Worm (Caenorhabditis elegans) whole organism, L1 larva: Measurements from ENCODE around the gene timm-17B.2.

Source experiments
- C04F5.9 ChIP-seq: sonication (generic microtip); optimal IDR thresholded peaks from 2 replicates; lab custom pipeline; 2016; ENCODE audit warnings: missing genetic modification characterization, missing compliant biosample characterization
- Y116A8C.19 ChIP-seq: sonication (generic microtip); optimal IDR thresholded peaks from 2 replicates; lab custom pipeline; 2016; ENCODE audit warnings: missing compliant biosample characterization, missing genetic modification characterization, borderline replicate concordance
- aha-1 ChIP-seq: fragments of 150-350 bp; optimal IDR thresholded peaks from 2 replicates; lab custom pipeline; 2014; ENCODE audit warnings: missing biosample characterization, missing genetic modification characterization
- ama-1 ChIP-seq: fragments of 150-350 bp; optimal IDR thresholded peaks from 2 replicates; lab custom pipeline; 2014
- ceh-63 ChIP-seq: fragments of 200-800 bp; sonication (Bioruptor generic); optimal IDR thresholded peaks from 2 replicates; lab custom pipeline; 2018; ENCODE audit warnings: mild to moderate bottlenecking, missing genetic modification characterization, missing compliant biosample characterization
- ceh-88 ChIP-seq: fragments of 200-800 bp; sonication (Bioruptor generic); IDR thresholded peaks from 2 replicates; pipeline ENCODE4 v1.3.6; 2022; ENCODE audit warnings: missing genetic modification characterization, missing compliant biosample characterization
- dsc-1 ChIP-seq: sonication (generic microtip); optimal IDR thresholded peaks from 2 replicates; lab custom pipeline; 2016; ENCODE audit warnings: mild to moderate bottlenecking, missing genetic modification characterization, missing compliant biosample characterization
- efl-1 ChIP-seq, 4 experiments: fragments of 150-350 bp; optimal IDR thresholded peaks in 3 of 4; peaks in 1 of 4; 1 replicate in 1 of 4; 2 replicates in 3 of 4; lab custom pipeline; 2014; ENCODE audit warnings: missing biosample characterization in 2 of 4, missing genetic modification characterization in 2 of 4, missing genetic modification reagents in 2 of 4
- egl-13 ChIP-seq: sonication (generic microtip); optimal IDR thresholded peaks from 2 replicates; lab custom pipeline; 2016; ENCODE audit warnings: missing genotype, missing genetic modification reagents, missing genetic modification characterization, missing compliant biosample characterization
- elt-2 ChIP-seq: sonication (generic microtip); optimal IDR thresholded peaks from 2 replicates; lab custom pipeline; 2016; ENCODE audit warnings: missing genetic modification characterization, mild to moderate bottlenecking, inconsistent platforms, missing compliant biosample characterization, missing genetic modification reagents
- hlh-17 ChIP-seq: fragments of 200-800 bp; sonication (Bioruptor generic); optimal IDR thresholded peaks from 2 replicates; lab custom pipeline; 2018; ENCODE audit warnings: missing genetic modification characterization, mild to moderate bottlenecking, missing compliant biosample characterization, moderate library complexity, borderline replicate concordance
- hpl-2 ChIP-seq: fragments of 150-350 bp; optimal IDR thresholded peaks from 2 replicates; lab custom pipeline; 2014; ENCODE audit warnings: missing biosample characterization, missing genetic modification reagents, missing genetic modification characterization
- irx-1 ChIP-seq: sonication (generic microtip); optimal IDR thresholded peaks from 2 replicates; lab custom pipeline; 2016; ENCODE audit warnings: missing genetic modification characterization, missing compliant biosample characterization
- lin-14 ChIP-seq: fragments of 200-800 bp; sonication (Bioruptor generic); optimal IDR thresholded peaks from 2 replicates; lab custom pipeline; 2018; ENCODE audit warnings: mild to moderate bottlenecking, missing genetic modification characterization, moderate library complexity, missing compliant biosample characterization
- lin-15B ChIP-seq: fragments of 150-350 bp; sonication (generic microtip); optimal IDR thresholded peaks from 3 replicates; lab custom pipeline; 2014; ENCODE audit warnings: missing biosample characterization, missing genetic modification characterization
- lin-35 ChIP-seq, 2 experiments: fragments of 150-350 bp; optimal IDR thresholded peaks; 2 replicates each; lab custom pipeline; 2014; ENCODE audit warnings: missing biosample characterization in 2 of 2, missing genetic modification characterization in 2 of 2, missing genetic modification reagents in 2 of 2
- mab-9 ChIP-seq: fragments of 200-800 bp; sonication (Bioruptor generic); IDR thresholded peaks from 2 replicates; pipeline ENCODE4 v1.3.6; 2022; ENCODE audit warnings: missing genetic modification reagents, missing genetic modification characterization, missing compliant biosample characterization
- mdl-1 ChIP-seq, 2 experiments: fragments of 150-350 bp; optimal IDR thresholded peaks; 2 replicates each; lab custom pipeline; 2014 to 2017; ENCODE audit warnings: missing biosample characterization in 2 of 2, missing genetic modification characterization in 2 of 2, inconsistent platforms in 1 of 2
- mef-2 ChIP-seq: fragments of 150-350 bp; optimal IDR thresholded peaks from 2 replicates; lab custom pipeline; 2014; ENCODE audit warnings: missing biosample characterization, missing genetic modification characterization
- mep-1 ChIP-seq: fragments of 150-350 bp; optimal IDR thresholded peaks from 2 replicates; lab custom pipeline; 2014; ENCODE audit warnings: missing biosample characterization, missing genetic modification characterization
- nhr-19 ChIP-seq: fragments of 200-800 bp; sonication (Bioruptor generic); conservative IDR thresholded peaks from 2 replicates; pipeline ENCODE4 v1.3.6; 2022; ENCODE audit warnings: missing genetic modification characterization, missing compliant biosample characterization
- nhr-85 ChIP-seq: sonication (generic microtip); peaks from one replicate; lab custom pipeline; 2016; ENCODE audit warnings: missing genetic modification characterization, inconsistent platforms, missing compliant biosample characterization
- pax-3 ChIP-seq: fragments of 200-800 bp; sonication (Bioruptor generic); optimal IDR thresholded peaks from 2 replicates; lab custom pipeline; 2018; ENCODE audit warnings: mild to moderate bottlenecking, missing genetic modification characterization, moderate library complexity, missing compliant biosample characterization
- pqm-1 ChIP-seq: sonication (generic microtip); optimal IDR thresholded peaks from 3 replicates; lab custom pipeline; 2017; ENCODE audit warnings: missing biosample characterization, missing genetic modification characterization
- snpc-4 ChIP-seq: fragments of 150-350 bp; optimal IDR thresholded peaks from 2 replicates; lab custom pipeline; 2014; ENCODE audit warnings: missing biosample characterization, missing genetic modification characterization
- swsn-7 ChIP-seq: sonication (generic microtip); optimal IDR thresholded peaks from 2 replicates; lab custom pipeline; 2016; ENCODE audit warnings: missing genetic modification characterization, missing compliant biosample characterization
- unc-62 ChIP-seq: fragments of 150-350 bp; optimal IDR thresholded peaks from 2 replicates; lab custom pipeline; 2014; ENCODE audit warnings: missing biosample characterization, missing genetic modification reagents, missing genetic modification characterization
- unc-86 ChIP-seq: sonication (generic microtip); optimal IDR thresholded peaks from 2 replicates; lab custom pipeline; 2016; ENCODE audit warnings: missing genetic modification characterization, missing compliant biosample characterization
- unc-98 ChIP-seq: fragments of 200-800 bp; sonication (Bioruptor generic); IDR thresholded peaks from 2 replicates; pipeline ENCODE4 v1.3.6; 2022; ENCODE audit warnings: missing genetic modification characterization, missing compliant biosample characterization
- xbp-1 ChIP-seq: sonication (generic microtip); optimal IDR thresholded peaks from 2 replicates; lab custom pipeline; 2016; ENCODE audit warnings: missing genetic modification characterization, missing compliant biosample characterization
- ztf-11 ChIP-seq, 2 experiments: sonication (generic microtip); optimal IDR thresholded peaks; 2 replicates each; lab custom pipeline; 2016 to 2017; ENCODE audit warnings: missing genetic modification characterization in 2 of 2, missing biosample characterization in 1 of 2, missing compliant biosample characterization in 1 of 2

The timm-17B.2 gene

ce11 chrIV:8379278-8379677, 17.2 kb upstream of the timm-17B.2 start, which contains the start of gene nap-1 (continued):
- peak; percentile 81 for TF ChIP-seq efl-1 (optimal IDR thresholded peaks at IDR 0.05; lab: Kevin White, UChicago)
- peak; percentile 70 to 97 for TF ChIP-seq efl-1 (GFP tag; optimal IDR thresholded peaks at IDR 0.05 in 1 of 2; lab: Kevin White, UChicago)
- peak; percentile 74 for TF ChIP-seq mep-1
- TF ChIP-seq lin-15B (tag; lab: Kevin White, UChicago): peak; percentile 58
- TF ChIP-seq swsn-7 (tag; lab: Kevin White, UChicago): peak; percentile 69
- no peak for TF ChIP-seq hpl-2 (GFP tag; lab: Kevin White, UChicago)
- peak; percentile 76 for TF ChIP-seq nhr-19
- TF ChIP-seq lin-35 (GFP tag; optimal IDR thresholded peaks at IDR 0.05; lab: Kevin White, UChicago): peak; percentile 77 to 85
- peak; percentile 58 for TF ChIP-seq unc-86 (tag; lab: Kevin White, UChicago)
- TF ChIP-seq hlh-17 (GFP tag; lab: Kevin White, UChicago): no peak

ce11 chrIV:8379683-8380082, 16.8 kb upstream of the timm-17B.2 start, which contains the start of gene praf-3:
Gene praf-3 (plus strand): TSS chrIV:8379983.
- no peak for TF ChIP-seq ama-1 (lab: Kevin White, UChicago)
- no peak for TF ChIP-seq mdl-1 (tag; optimal IDR thresholded peaks at IDR 0.05; lab: Kevin White, UChicago)
- no peak for TF ChIP-seq xbp-1 (tag; lab: Kevin White, UChicago)
- TF ChIP-seq efl-1 (optimal IDR thresholded peaks at IDR 0.05; lab: Kevin White, UChicago): no peak
- TF ChIP-seq efl-1 (GFP tag; optimal IDR thresholded peaks at IDR 0.05 in 1 of 2; lab: Kevin White, UChicago): no peak
- TF ChIP-seq unc-62 (GFP tag; lab: Kevin White, UChicago): no peak
- TF ChIP-seq ceh-63 (GFP tag; lab: Kevin White, UChicago): no peak
- TF ChIP-seq ceh-88 (GFP tag; lab: Robert Waterston, UW): no peak
- TF ChIP-seq egl-13 (tag; lab: Kevin White, UChicago): no peak
- no peak for TF ChIP-seq pax-3 (tag; lab: Kevin White, UChicago)
- no peak for TF ChIP-seq aha-1 (tag; lab: Kevin White, UChicago)
- TF ChIP-seq snpc-4 (tag; lab: Kevin White, UChicago): no peak
- no peak for TF ChIP-seq hpl-2 (GFP tag; lab: Kevin White, UChicago)
- no peak for TF ChIP-seq Y116A8C.19 (tag; lab: Kevin White, UChicago)
- TF ChIP-seq C04F5.9 (tag; lab: Kevin White, UChicago): no peak

ce11 chrIV:8380266-8380850, 16.1 kb upstream of the timm-17B.2 start:
- TF ChIP-seq nhr-19 (no peak), pqm-1 (tag; lab: Kevin White, UChicago) (peak; percentile 75), lin-14 (GFP tag; lab: Kevin White, UChicago) (peak; percentile 12), pax-3 (tag; lab: Kevin White, UChicago) (no peak), lin-35 (GFP tag; optimal IDR thresholded peaks at IDR 0.05; lab: Kevin White, UChicago) (peak in 1 of 2 experiments; percentile 27), elt-2 (tag; lab: Kevin White, UChicago) (peak; percentile 86)

- TF ChIP-seq mab-9 (GFP tag; lab: Robert Waterston, UW) (no peak), dsc-1 (peak; percentile 45), nhr-85 (tag; lab: Kevin White, UChicago) (no peak), ztf-11 (tag; optimal IDR thresholded peaks at IDR 0.05; lab: Kevin White, UChicago) (no peak), irx-1 (tag; lab: Kevin White, UChicago) (no peak), ama-1 (lab: Kevin White, UChicago) (no peak)
- TF ChIP-seq, all 84 proteins: peak for 1
These were observed 13.8 kb upstream of the timm-17B.2 start, which contains the start of gene D2096.9 for ce11 chrIV:8382695-8383094. Gene D2096.9 (minus strand): TSS chrIV:8382795.

ce11 chrIV:8384737-8385136, 11.7 kb upstream of the timm-17B.2 start:
- TF ChIP-seq unc-98 (GFP tag; lab: Robert Waterston, UW): no peak
- no peak for TF ChIP-seq mef-2 (tag; lab: Kevin White, UChicago)
- no peak for TF ChIP-seq mep-1
